Worm (Caenorhabditis elegans): ENCODE measurements around the gene cutl-17.

cutl-17 gene

ce11 chrIV:9403761-9404420, 53.4 kb downstream of the cutl-17 start (continued):
- TF ChIP-seq isw-1 (GFP tag; IDR thresholded peaks at IDR 0.05) (peak; percentile 55), unc-30 (tag; optimal IDR thresholded peaks at IDR 0.05) (no peak), F16B12.6 (tag; optimal IDR thresholded peaks at IDR 0.05) (no peak), lin-14 (GFP tag; optimal IDR thresholded peaks at IDR 0.05) (no peak), swsn-7 (tag; optimal IDR thresholded peaks at IDR 0.05) (peak; percentile 10), nhr-84 (tag; optimal IDR thresholded peaks at IDR 0.05) (no peak), mef-2 (tag; optimal IDR thresholded peaks at IDR 0.05) (no peak), hpl-2 (GFP tag; optimal IDR thresholded peaks at IDR 0.05) (no peak), unc-86 (tag; optimal IDR thresholded peaks at IDR 0.05) (no peak), tlp-1 (tag; optimal IDR thresholded peaks at IDR 0.05) (no peak), ceh-90 (tag; optimal IDR thresholded peaks at IDR 0.05) (no peak)

- TF ChIP-seq fos-1 (tag; optimal IDR thresholded peaks at IDR 0.05) (no peak), elt-2 (tag; optimal IDR thresholded peaks at IDR 0.05) (peak; percentile 17), fkh-4 (tag; optimal IDR thresholded peaks at IDR 0.05; ENCODE audit: borderline replicate concordance) (no peak), ztf-4 (tag; optimal IDR thresholded peaks at IDR 0.05) (no peak), hlh-4 (tag; optimal IDR thresholded peaks at IDR 0.05) (no peak), snu-23 (GFP tag; optimal IDR thresholded peaks at IDR 0.05) (no peak), nhr-84 (tag; optimal IDR thresholded peaks at IDR 0.05) (no peak)
Observed at ce11 chrIV:9401715-9402114, 55.6 kb downstream of the cutl-17 start, which contains the start of gene F56D5.6. Gene F56D5.6 (plus strand): TSS chrIV:9401922.

Measured in whole organism, L1 larva.